Fruit fly (Drosophila melanogaster): Measurements from ENCODE around the gene MP1.
A peak's percentile ranks its signal among the peaks of the same experiment; 100 is the strongest.

The MP1 gene

dm6 chr3R:4282207-4282606 lies 25.5 kb upstream of the MP1 start:
- TF ChIP-seq CG15710 (tag; optimal IDR thresholded peaks at IDR 0.05) (no peak), CG4496 (GFP tag; IDR thresholded peaks at IDR 0.05) (no peak), CG8301 (tag; optimal IDR thresholded peaks at IDR 0.05) (no peak), CG12605 (GFP tag; IDR thresholded peaks at IDR 0.05) (no peak), CG14655 (GFP tag; optimal IDR thresholded peaks at IDR 0.05) (no peak), Pif1B (GFP tag; optimal IDR thresholded peaks at IDR 0.05) (no peak), gl (tag; optimal IDR thresholded peaks at IDR 0.05) (no peak), Pif1A (GFP tag; optimal IDR thresholded peaks at IDR 0.05) (no peak)

- TF ChIP-seq CG8301 (tag; optimal IDR thresholded peaks at IDR 0.05), result no peak
- no peak for TF ChIP-seq CG10348 (GFP tag; IDR thresholded peaks at IDR 0.05)
- TF ChIP-seq rn (GFP tag; IDR thresholded peaks at IDR 0.05), result no peak
- no peak for TF ChIP-seq CG9948 (tag; optimal IDR thresholded peaks at IDR 0.05)
- no peak for TF ChIP-seq Pif1A (GFP tag; optimal IDR thresholded peaks at IDR 0.05)
- TF ChIP-seq Snoo (tag; optimal IDR thresholded peaks at IDR 0.05), result no peak
- no peak for TF ChIP-seq CG12605 (GFP tag; IDR thresholded peaks at IDR 0.05)
- no peak for TF ChIP-seq Ets98B (GFP tag; IDR thresholded peaks at IDR 0.05)
Measured at dm6 chr3R:4284376-4284953, 23.2 kb upstream of the MP1 start.

dm6 chr3R:4291289-4291688 lies 16.4 kb upstream of the MP1 start:
- no peak for TF ChIP-seq CG10348 (GFP tag; IDR thresholded peaks at IDR 0.05)
- peak; percentile 7 for TF ChIP-seq gl (tag; optimal IDR thresholded peaks at IDR 0.05)
- no peak for TF ChIP-seq fd96Ca (GFP tag; IDR thresholded peaks at IDR 0.05)
- TF ChIP-seq CG4496 (GFP tag; IDR thresholded peaks at IDR 0.05), result no peak
- no peak for TF ChIP-seq CG15710 (tag; optimal IDR thresholded peaks at IDR 0.05)
- TF ChIP-seq CG34367 (tag; optimal IDR thresholded peaks at IDR 0.05), result no peak
- TF ChIP-seq CG9948 (tag; optimal IDR thresholded peaks at IDR 0.05), result no peak

- no peak for TF ChIP-seq CG12605 (GFP tag; IDR thresholded peaks at IDR 0.05)
- TF ChIP-seq fd96Ca (GFP tag; IDR thresholded peaks at IDR 0.05), result no peak
- TF ChIP-seq Pif1A (GFP tag; optimal IDR thresholded peaks at IDR 0.05), result no peak
- no peak for TF ChIP-seq Pif1B (GFP tag; optimal IDR thresholded peaks at IDR 0.05)
- no peak for TF ChIP-seq Snoo (tag; optimal IDR thresholded peaks at IDR 0.05)
- TF ChIP-seq EcR (GFP tag; optimal IDR thresholded peaks at IDR 0.05), result no peak
- TF ChIP-seq rn (GFP tag; IDR thresholded peaks at IDR 0.05), result no peak
- TF ChIP-seq gl (tag; optimal IDR thresholded peaks at IDR 0.05), result no peak
- TF ChIP-seq Ets98B (GFP tag; IDR thresholded peaks at IDR 0.05), result no peak
- no peak for TF ChIP-seq CG17806 (tag; optimal IDR thresholded peaks at IDR 0.05)
- no peak for TF ChIP-seq CG15710 (tag; optimal IDR thresholded peaks at IDR 0.05)
- TF ChIP-seq CG10348 (GFP tag; IDR thresholded peaks at IDR 0.05), result no peak
- no peak for TF ChIP-seq CG14655 (GFP tag; optimal IDR thresholded peaks at IDR 0.05)
- no peak for TF ChIP-seq CG9948 (tag; optimal IDR thresholded peaks at IDR 0.05)
- TF ChIP-seq CG8301 (tag; optimal IDR thresholded peaks at IDR 0.05), result no peak
- no peak for TF ChIP-seq D1 (tag; optimal IDR thresholded peaks at IDR 0.05)
Measured at dm6 chr3R:4292185-4292584, 15.5 kb upstream of the MP1 start.

dm6 chr3R:4294689-4295088 lies 13.0 kb upstream of the MP1 start, which contains the start of gene Nepl11:
TSS of gene Nepl11 (minus strand) at chr3R:4294840.
- TF ChIP-seq gl (tag; optimal IDR thresholded peaks at IDR 0.05) (no peak), CG13204 (GFP tag; optimal IDR thresholded peaks at IDR 0.05) (no peak), fd96Ca (GFP tag; IDR thresholded peaks at IDR 0.05) (no peak), CG8301 (tag; optimal IDR thresholded peaks at IDR 0.05) (no peak), CG17806 (tag; optimal IDR thresholded peaks at IDR 0.05) (no peak), CG32121 (GFP tag; IDR thresholded peaks at IDR 0.05) (no peak), Ets98B (GFP tag; IDR thresholded peaks at IDR 0.05) (no peak), rn (GFP tag; IDR thresholded peaks at IDR 0.05) (no peak), CG12605 (GFP tag; IDR thresholded peaks at IDR 0.05) (no peak), CG14655 (GFP tag; optimal IDR thresholded peaks at IDR 0.05) (no peak), CG4496 (GFP tag; IDR thresholded peaks at IDR 0.05) (no peak)

dm6 chr3R:4301485-4301884 lies 6.2 kb upstream of the MP1 start:
- TF ChIP-seq CG17806 (tag; optimal IDR thresholded peaks at IDR 0.05) (no peak), CG9948 (tag; optimal IDR thresholded peaks at IDR 0.05) (no peak), rn (GFP tag; IDR thresholded peaks at IDR 0.05) (no peak), CG8301 (tag; optimal IDR thresholded peaks at IDR 0.05) (no peak)

DNA sequence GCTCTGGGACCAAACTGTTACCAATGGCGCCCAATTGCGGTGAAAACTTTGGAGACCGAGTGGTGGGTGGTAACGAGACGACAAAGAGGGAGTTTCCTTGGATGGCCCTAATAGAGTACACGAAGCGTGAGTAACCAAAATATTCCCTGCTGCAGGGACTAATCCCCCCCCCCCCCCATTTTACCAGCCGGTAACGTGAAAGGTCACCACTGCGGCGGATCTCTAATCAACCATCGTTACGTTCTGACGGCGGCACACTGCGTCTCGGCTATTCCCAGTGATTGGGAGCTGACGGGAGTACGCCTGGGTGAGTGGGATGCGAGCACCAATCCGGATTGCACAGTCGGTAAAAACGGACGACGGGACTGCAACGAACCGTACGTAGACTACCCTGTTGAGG lies 1.0 kb downstream of the MP1 start:
- TF ChIP-seq D1 (tag; optimal IDR thresholded peaks at IDR 0.05) (no peak), CG14655 (GFP tag; optimal IDR thresholded peaks at IDR 0.05) (no peak), CG32121 (GFP tag; IDR thresholded peaks at IDR 0.05) (no peak), CG4496 (GFP tag; IDR thresholded peaks at IDR 0.05) (no peak), CG8301 (tag; optimal IDR thresholded peaks at IDR 0.05) (no peak), CG10348 (GFP tag; IDR thresholded peaks at IDR 0.05) (no peak), CG9948 (tag; optimal IDR thresholded peaks at IDR 0.05) (no peak), Pif1A (GFP tag; optimal IDR thresholded peaks at IDR 0.05) (no peak), CG12605 (GFP tag; IDR thresholded peaks at IDR 0.05) (no peak), CG8159 (tag; optimal IDR thresholded peaks at IDR 0.05) (no peak), CG17806 (tag; optimal IDR thresholded peaks at IDR 0.05) (no peak), Pif1B (GFP tag; optimal IDR thresholded peaks at IDR 0.05) (no peak), CG15710 (tag; optimal IDR thresholded peaks at IDR 0.05) (no peak), CG13204 (GFP tag; optimal IDR thresholded peaks at IDR 0.05) (no peak), EcR (GFP tag; optimal IDR thresholded peaks at IDR 0.05) (no peak), fd96Ca (GFP tag; IDR thresholded peaks at IDR 0.05) (no peak), gl (tag; optimal IDR thresholded peaks at IDR 0.05) (no peak), Snoo (tag; optimal IDR thresholded peaks at IDR 0.05) (no peak)
